Worm (Caenorhabditis elegans) whole organism, late embryonic: ENCODE data around the gene K07F5.14.

ENCODE experiments used
- ama-1 ChIP-seq: fragments of 150-350 bp; optimal IDR thresholded peaks from 2 replicates; lab custom pipeline; 2014
- fkh-10 ChIP-seq: fragments of 150-350 bp; optimal IDR thresholded peaks from 2 replicates; lab custom pipeline; 2014; ENCODE audit warnings: missing biosample characterization, missing genetic modification reagents, missing genetic modification characterization
- hlh-6 ChIP-seq: sonication (generic microtip); optimal IDR thresholded peaks from 2 replicates; lab custom pipeline; 2016; ENCODE audit warnings: missing genotype, missing genetic modification characterization, missing compliant biosample characterization
- madf-2 ChIP-seq: sonication (generic microtip); optimal IDR thresholded peaks from 2 replicates; lab custom pipeline; 2017; ENCODE audit warnings: missing genetic modification characterization, missing compliant biosample characterization
- pqm-1 ChIP-seq: sonication (generic microtip); optimal IDR thresholded peaks from 2 replicates; lab custom pipeline; 2016; ENCODE audit warnings: missing genetic modification characterization, missing compliant biosample characterization

DNA sequence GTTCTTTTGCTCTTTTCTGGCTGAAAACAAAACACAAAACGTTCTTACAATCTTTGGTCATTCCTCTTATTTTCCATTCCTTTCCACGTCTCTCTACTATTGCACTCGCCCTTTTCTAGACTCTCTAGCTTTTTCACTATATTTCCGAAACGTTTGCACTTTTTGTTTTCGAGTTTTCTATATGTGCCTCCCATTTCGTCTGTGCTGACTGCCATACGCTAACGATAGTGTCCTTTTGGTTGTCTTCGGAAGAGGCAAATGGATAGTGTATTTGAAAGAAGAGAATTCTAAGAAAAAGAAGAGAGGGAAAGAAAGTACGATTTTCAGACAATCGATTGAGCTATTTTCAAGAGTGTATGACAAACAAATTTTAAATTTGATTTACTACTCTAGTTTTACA is 10.8 kb downstream of the K07F5.14 start:
- TF ChIP-seq madf-2 (tag; lab: Kevin White, UChicago) (no peak), ama-1 (lab: Kevin White, UChicago) (no peak), hlh-6 (no peak), pqm-1 (no peak), fkh-10 (no peak)
